Fruit fly (Drosophila melanogaster): Measurements from ENCODE around the gene hyx.

Gene hyx

DNA sequence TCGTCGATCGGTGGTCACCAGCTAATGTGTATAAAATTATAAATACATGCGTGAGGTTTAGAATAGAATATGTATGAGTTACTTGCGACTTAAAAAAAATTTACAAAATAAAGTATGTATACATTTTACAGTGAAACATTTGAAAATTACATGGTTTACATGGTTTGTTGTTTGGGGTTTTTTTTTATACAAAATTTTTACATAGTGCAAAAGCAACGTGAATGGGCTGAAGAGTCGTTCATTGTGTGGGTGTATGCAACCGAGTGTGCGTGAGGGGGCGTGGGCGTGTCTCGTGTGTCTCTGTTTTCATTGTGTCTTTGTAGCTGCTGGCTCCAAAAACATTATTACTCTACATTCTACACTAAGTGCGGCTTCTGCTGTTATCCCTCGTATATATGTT lies 31.3 kb downstream of the hyx start:
- TF ChIP-seq psq (optimal IDR thresholded peaks at IDR 0.05): no peak
- TF ChIP-seq CG8478 (optimal IDR thresholded peaks at IDR 0.05): no peak
- TF ChIP-seq EcR (GFP tag; optimal IDR thresholded peaks at IDR 0.05): no peak
- no peak for TF ChIP-seq Dll (optimal IDR thresholded peaks at IDR 0.05)
- TF ChIP-seq pan (optimal IDR thresholded peaks at IDR 0.05): no peak
- TF ChIP-seq usp (GFP tag; optimal IDR thresholded peaks at IDR 0.05): no peak

DNA sequence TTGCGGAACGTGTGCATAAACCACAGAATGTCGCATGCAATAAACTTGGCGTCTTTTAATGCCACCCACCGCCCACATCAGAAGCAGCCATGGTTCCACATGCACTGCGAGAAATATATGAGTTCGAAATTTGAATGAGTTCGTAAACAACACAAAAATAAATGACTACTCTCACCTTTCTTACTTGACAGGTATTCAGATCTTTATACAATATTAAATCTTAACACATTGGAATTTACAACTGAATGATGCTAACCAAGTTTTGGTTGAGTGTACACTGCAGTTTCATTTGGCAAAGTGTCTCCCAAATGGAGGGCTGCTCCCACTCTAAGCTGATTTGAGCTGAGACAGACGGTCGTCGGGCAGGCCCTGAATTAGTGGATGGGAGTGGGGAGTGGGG lies 36.4 kb downstream of the hyx start:
- no peak for TF ChIP-seq pan (optimal IDR thresholded peaks at IDR 0.05)

DNA sequence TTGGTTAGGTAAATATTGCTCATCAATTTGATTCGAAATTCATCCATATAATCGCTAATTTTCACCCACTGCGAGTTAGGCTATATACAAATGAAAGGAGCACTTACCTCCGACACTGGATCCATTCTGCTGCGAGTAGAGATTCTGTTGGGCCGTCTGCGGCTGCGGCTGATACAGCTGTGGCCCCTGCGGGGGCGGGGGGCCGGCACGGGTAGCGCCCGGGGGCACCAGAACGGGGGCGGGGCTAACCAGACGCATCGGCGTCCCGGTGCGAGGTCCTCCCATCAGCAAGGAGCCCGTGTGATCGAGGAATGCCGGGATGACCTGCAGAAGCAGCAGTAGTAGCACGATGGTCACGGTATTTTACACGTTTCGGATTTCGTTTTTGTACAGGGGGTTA lies 41.1 kb downstream of the hyx start:
- TF ChIP-seq Dll (optimal IDR thresholded peaks at IDR 0.05) (no peak), EcR (GFP tag; optimal IDR thresholded peaks at IDR 0.05) (no peak), usp (GFP tag; optimal IDR thresholded peaks at IDR 0.05) (no peak), CG8478 (optimal IDR thresholded peaks at IDR 0.05) (no peak), psq (optimal IDR thresholded peaks at IDR 0.05) (no peak), pan (optimal IDR thresholded peaks at IDR 0.05) (no peak)

DNA sequence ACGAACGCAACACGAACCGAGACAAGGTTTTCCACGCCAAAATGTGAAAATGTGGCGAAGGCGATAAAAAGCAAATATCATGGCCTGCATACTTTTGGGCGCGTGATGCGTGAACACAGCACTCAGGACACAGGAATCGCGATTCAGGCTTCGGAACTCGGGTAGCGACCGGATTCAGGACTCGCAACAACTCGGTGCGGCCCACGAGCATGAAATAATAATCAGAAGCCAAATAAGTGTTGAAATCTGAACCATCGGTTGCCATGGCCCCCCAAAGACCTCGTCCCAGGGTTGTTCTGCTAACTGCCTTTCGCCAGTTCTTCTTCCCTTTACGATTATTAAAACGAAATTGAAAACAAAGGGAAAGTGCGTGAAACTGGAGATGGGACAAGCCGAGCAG lies 43.8 kb downstream of the hyx start:
- TF ChIP-seq CG8478 (optimal IDR thresholded peaks at IDR 0.05): no peak
- no peak for TF ChIP-seq usp (GFP tag; optimal IDR thresholded peaks at IDR 0.05)
- no peak for TF ChIP-seq pan (optimal IDR thresholded peaks at IDR 0.05)
- TF ChIP-seq Dll (optimal IDR thresholded peaks at IDR 0.05): no peak
- no peak for TF ChIP-seq psq (optimal IDR thresholded peaks at IDR 0.05)
- no peak for TF ChIP-seq EcR (GFP tag; optimal IDR thresholded peaks at IDR 0.05)

DNA sequence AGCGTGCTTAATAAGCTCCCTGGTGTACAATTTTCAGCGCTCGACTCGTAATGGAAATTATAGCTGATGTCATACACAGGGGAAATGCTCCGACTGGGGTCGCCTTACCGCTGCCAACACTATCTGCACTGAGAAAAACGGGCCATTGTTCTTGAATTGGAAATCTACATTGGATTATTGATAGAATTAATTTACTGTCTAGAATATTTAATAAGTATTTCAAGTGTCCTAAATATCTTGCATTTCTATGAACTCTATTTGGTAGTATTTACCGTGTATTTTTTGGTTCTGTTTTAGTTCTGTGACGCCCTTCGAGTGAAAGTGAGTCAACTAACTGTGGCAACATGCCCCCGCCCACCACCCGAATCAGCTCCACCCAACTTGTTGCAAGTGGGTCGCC lies 44.8 kb downstream of the hyx start:
- no peak for TF ChIP-seq pan (optimal IDR thresholded peaks at IDR 0.05)
- no peak for TF ChIP-seq CG8478 (optimal IDR thresholded peaks at IDR 0.05)
- no peak for TF ChIP-seq Dll (optimal IDR thresholded peaks at IDR 0.05)
- no peak for TF ChIP-seq usp (GFP tag; optimal IDR thresholded peaks at IDR 0.05)
- no peak for TF ChIP-seq psq (optimal IDR thresholded peaks at IDR 0.05)
- no peak for TF ChIP-seq EcR (GFP tag; optimal IDR thresholded peaks at IDR 0.05)

DNA sequence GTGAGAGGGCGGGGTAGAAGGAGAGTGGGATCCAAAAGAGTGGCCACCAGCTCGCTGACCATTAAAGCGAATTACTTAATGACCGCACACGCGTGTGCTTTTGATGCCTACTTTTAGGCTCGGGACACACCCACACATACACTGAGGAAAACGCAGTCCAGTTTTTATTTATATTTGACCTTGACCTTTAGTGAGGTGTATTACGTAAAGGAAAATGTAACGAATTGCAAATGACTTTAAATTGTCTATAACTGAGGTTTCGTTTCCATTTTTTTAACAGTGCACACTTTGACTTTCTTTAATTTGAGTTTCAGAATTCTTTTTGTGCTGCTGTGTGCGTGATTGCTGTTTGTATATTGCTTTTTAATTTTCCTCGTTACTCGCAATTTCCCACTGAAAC lies 46.7 kb downstream of the hyx start:
- TF ChIP-seq CG8478 (optimal IDR thresholded peaks at IDR 0.05): no peak
- TF ChIP-seq pan (optimal IDR thresholded peaks at IDR 0.05): no peak
- no peak for TF ChIP-seq Dll (optimal IDR thresholded peaks at IDR 0.05)
- TF ChIP-seq psq (optimal IDR thresholded peaks at IDR 0.05): no peak
- TF ChIP-seq EcR (GFP tag; optimal IDR thresholded peaks at IDR 0.05): no peak
- no peak for TF ChIP-seq usp (GFP tag; optimal IDR thresholded peaks at IDR 0.05)

DNA sequence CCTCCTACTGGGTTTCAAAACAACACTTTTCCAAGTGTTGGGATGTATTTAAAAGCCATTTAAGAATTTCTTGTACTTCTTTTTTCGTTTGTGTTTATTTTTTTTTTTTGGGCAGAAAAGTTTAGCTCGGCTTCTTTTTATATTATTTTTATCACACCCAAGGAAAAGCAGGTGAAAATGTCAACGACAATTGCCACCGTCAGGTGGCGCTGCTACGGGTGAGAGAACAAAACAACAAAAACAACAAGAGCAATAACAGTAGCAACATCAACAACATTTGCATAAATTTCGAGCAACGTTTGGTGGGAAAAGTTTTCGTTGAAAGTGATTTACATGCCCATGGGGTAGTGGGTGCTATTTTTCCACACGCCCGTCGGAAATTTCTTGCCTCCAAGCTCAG lies 51.7 kb downstream of the hyx start:
- no peak for TF ChIP-seq psq (optimal IDR thresholded peaks at IDR 0.05)
- no peak for TF ChIP-seq EcR (GFP tag; optimal IDR thresholded peaks at IDR 0.05)
- no peak for TF ChIP-seq pan (optimal IDR thresholded peaks at IDR 0.05)
- no peak for TF ChIP-seq Dll (optimal IDR thresholded peaks at IDR 0.05)
- no peak for TF ChIP-seq CG8478 (optimal IDR thresholded peaks at IDR 0.05)
- TF ChIP-seq usp (GFP tag; optimal IDR thresholded peaks at IDR 0.05): no peak
